Fruit fly (Drosophila melanogaster): ENCODE measurements around the gene SclA.

The SclA gene

dm6 chr2L:16859566-16859965 lies 21.8 kb downstream of the SclA start:
- TF ChIP-seq usp (GFP tag; optimal IDR thresholded peaks at IDR 0.05) (no peak), CG8478 (optimal IDR thresholded peaks at IDR 0.05) (no peak), EcR (GFP tag; optimal IDR thresholded peaks at IDR 0.05) (no peak), Dll (optimal IDR thresholded peaks at IDR 0.05) (no peak), pan (optimal IDR thresholded peaks at IDR 0.05) (no peak), psq (optimal IDR thresholded peaks at IDR 0.05) (no peak)

dm6 chr2L:16861126-16861525 lies 23.4 kb downstream of the SclA start, which contains the start of gene CG6012:
Gene CG6012 (minus strand): TSS chr2L:16861489.
- TF ChIP-seq EcR (GFP tag; optimal IDR thresholded peaks at IDR 0.05) (no peak), pan (optimal IDR thresholded peaks at IDR 0.05) (no peak), Dll (optimal IDR thresholded peaks at IDR 0.05) (no peak), usp (GFP tag; optimal IDR thresholded peaks at IDR 0.05) (no peak), CG8478 (optimal IDR thresholded peaks at IDR 0.05) (no peak), psq (optimal IDR thresholded peaks at IDR 0.05) (no peak)

DNA sequence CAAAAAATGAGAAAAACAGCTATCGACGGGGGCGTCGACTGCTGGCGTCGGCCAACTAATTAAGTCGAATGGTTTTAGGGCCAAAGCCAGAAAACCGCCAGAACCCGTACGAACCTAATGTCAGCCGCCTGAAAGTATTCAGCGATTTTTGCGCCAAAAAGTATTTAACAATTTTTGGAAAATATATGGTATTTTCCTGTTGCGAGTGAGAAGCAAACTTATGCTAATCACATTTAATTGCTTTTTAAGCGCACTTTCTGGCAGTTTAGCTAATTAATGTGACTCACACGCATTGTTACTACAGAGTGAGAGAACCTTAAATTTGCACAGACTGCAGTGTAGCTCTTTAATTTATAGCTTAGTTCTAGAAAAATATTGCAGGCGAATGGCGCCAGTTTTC lies 24.8 kb downstream of the SclA start:
- TF ChIP-seq psq (optimal IDR thresholded peaks at IDR 0.05) (no peak), EcR (GFP tag; optimal IDR thresholded peaks at IDR 0.05) (no peak), Dll (optimal IDR thresholded peaks at IDR 0.05) (no peak), CG8478 (optimal IDR thresholded peaks at IDR 0.05) (no peak), pan (optimal IDR thresholded peaks at IDR 0.05) (no peak), usp (GFP tag; optimal IDR thresholded peaks at IDR 0.05) (no peak)

dm6 chr2L:16868897-16869324 lies 31.1 kb downstream of the SclA start:
- TF ChIP-seq psq (optimal IDR thresholded peaks at IDR 0.05) = no peak
- no peak for TF ChIP-seq pan (optimal IDR thresholded peaks at IDR 0.05)
- no peak for TF ChIP-seq EcR (GFP tag; optimal IDR thresholded peaks at IDR 0.05)
- TF ChIP-seq Dll (optimal IDR thresholded peaks at IDR 0.05) = no peak
- TF ChIP-seq CG8478 (optimal IDR thresholded peaks at IDR 0.05) = no peak
- no peak for TF ChIP-seq usp (GFP tag; optimal IDR thresholded peaks at IDR 0.05)

- no peak for TF ChIP-seq Dll (optimal IDR thresholded peaks at IDR 0.05)
- TF ChIP-seq usp (GFP tag; optimal IDR thresholded peaks at IDR 0.05) = no peak
- no peak for TF ChIP-seq EcR (GFP tag; optimal IDR thresholded peaks at IDR 0.05)
- no peak for TF ChIP-seq pan (optimal IDR thresholded peaks at IDR 0.05)
- no peak for TF ChIP-seq CG8478 (optimal IDR thresholded peaks at IDR 0.05)
- no peak for TF ChIP-seq psq (optimal IDR thresholded peaks at IDR 0.05)
Observed at dm6 chr2L:16874924-16875323, 37.2 kb downstream of the SclA start.

DNA sequence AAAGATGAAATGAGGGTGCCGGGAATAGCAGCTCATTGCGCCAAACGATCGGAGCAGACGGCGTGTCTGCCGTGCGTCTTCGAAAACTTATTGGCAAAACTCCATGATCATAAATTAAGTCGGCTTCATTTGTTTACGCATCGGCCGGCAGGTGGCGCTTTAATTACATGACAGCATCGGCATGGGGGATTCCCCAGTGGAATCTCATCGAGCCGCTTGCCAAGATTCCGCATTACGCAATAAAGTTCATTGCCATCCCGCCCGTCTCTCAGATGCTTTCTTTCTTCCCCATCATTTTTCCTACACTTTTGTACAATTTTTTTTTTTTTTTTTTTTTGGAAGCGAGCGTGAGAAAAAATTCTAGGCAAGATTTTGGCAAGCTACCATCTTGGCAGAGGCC lies 38.8 kb downstream of the SclA start:
- TF ChIP-seq pan (optimal IDR thresholded peaks at IDR 0.05) (no peak), EcR (GFP tag; optimal IDR thresholded peaks at IDR 0.05) (no peak)

- TF ChIP-seq usp (GFP tag; optimal IDR thresholded peaks at IDR 0.05) (no peak), CG8478 (optimal IDR thresholded peaks at IDR 0.05) (no peak), pan (optimal IDR thresholded peaks at IDR 0.05) (no peak)
Observed at dm6 chr2L:16877678-16878077, 39.9 kb downstream of the SclA start.

- TF ChIP-seq usp (GFP tag; optimal IDR thresholded peaks at IDR 0.05) (no peak), Dll (optimal IDR thresholded peaks at IDR 0.05) (no peak), pan (optimal IDR thresholded peaks at IDR 0.05) (no peak), EcR (GFP tag; optimal IDR thresholded peaks at IDR 0.05) (no peak), CG8478 (optimal IDR thresholded peaks at IDR 0.05) (no peak), psq (optimal IDR thresholded peaks at IDR 0.05) (no peak)
Observed at dm6 chr2L:16879288-16879687, 41.5 kb downstream of the SclA start, which contains the start of the genes CG32832, CG31743 and CG34313. Gene CG32832 (minus strand): TSS chr2L:16879290. Gene CG31743 (plus strand): TSS chr2L:16879517. Gene CG34313 (plus strand): TSS chr2L:16879517.

DNA sequence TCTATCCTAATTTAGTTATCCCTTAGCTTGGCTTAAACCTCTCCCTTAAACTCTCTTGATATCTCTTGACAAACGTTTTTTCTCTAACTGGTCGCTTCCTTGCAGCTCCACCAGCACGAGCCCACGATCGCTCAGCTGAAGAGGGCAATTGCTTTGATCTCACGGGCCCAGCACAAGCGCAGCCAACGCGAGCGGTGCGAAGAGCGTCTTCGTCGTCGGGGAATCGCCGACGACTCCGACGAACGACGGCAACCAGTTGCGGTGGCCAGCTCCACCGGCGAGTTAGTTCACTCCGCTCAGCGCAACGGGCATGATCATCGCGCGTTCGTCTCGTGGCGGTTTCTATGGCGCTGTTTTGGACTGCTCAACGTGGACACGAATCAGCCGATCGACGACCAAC lies 43.2 kb downstream of the SclA start:
- TF ChIP-seq pan (optimal IDR thresholded peaks at IDR 0.05) = no peak
- TF ChIP-seq Dll (optimal IDR thresholded peaks at IDR 0.05) = no peak
- TF ChIP-seq usp (GFP tag; optimal IDR thresholded peaks at IDR 0.05) = no peak
- no peak for TF ChIP-seq psq (optimal IDR thresholded peaks at IDR 0.05)
- no peak for TF ChIP-seq EcR (GFP tag; optimal IDR thresholded peaks at IDR 0.05)
- no peak for TF ChIP-seq CG8478 (optimal IDR thresholded peaks at IDR 0.05)

dm6 chr2L:16882372-16882771 lies 44.6 kb downstream of the SclA start:
- TF ChIP-seq CG8478 (optimal IDR thresholded peaks at IDR 0.05) = no peak
- no peak for TF ChIP-seq pan (optimal IDR thresholded peaks at IDR 0.05)
- TF ChIP-seq Dll (optimal IDR thresholded peaks at IDR 0.05) = no peak
- TF ChIP-seq usp (GFP tag; optimal IDR thresholded peaks at IDR 0.05) = no peak
- no peak for TF ChIP-seq EcR (GFP tag; optimal IDR thresholded peaks at IDR 0.05)

DNA sequence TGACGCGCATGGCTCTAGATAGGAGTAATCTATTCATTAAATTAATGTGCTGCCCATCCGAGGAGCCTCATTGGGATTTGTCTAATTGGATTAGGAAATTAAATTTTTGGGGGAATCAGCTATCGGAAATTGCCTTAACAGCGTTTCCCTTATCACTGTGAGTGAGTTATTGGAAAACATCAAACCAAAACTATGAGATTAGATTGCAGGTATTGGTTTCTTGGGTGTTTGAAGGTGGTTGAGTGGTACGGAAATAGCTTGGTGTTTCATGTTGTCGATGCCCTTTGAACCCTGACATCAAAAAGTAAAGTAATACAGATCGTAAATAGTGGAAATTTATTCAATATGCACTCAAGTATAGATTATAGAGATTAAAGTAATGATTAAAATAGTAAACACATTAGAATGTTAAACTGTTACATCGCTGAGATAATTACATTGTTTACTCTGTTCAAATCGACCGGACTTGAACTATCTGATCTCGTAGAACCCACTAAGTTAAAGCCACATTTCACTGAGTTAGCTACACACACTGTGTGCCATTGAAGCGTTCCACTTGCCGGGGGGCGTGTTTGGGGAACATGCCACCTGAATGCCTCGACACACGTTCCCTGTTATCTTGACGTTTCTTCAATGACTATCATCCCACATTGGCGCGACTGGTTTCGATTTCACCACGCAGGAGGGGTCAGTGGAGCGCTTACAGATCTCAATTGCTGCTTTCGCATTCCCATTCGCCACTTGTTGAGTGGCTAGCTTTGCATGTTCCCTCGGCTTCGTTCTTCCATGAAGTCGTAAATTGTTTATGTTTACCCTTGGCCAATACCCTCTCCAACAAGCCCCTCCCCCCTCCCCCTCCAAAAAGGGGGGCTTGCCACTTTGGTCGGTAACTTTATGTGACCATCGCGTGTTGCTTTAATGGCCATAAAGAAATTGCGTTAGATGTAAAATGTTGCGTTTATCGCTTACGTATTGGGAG lies 45.4 kb downstream of the SclA start:
- no peak for TF ChIP-seq usp (GFP tag; optimal IDR thresholded peaks at IDR 0.05)
- no peak for TF ChIP-seq CG8478 (optimal IDR thresholded peaks at IDR 0.05)
- no peak for TF ChIP-seq Dll (optimal IDR thresholded peaks at IDR 0.05)
- no peak for TF ChIP-seq pan (optimal IDR thresholded peaks at IDR 0.05)
- TF ChIP-seq EcR (GFP tag; optimal IDR thresholded peaks at IDR 0.05) = no peak
- no peak for TF ChIP-seq psq (optimal IDR thresholded peaks at IDR 0.05)

- TF ChIP-seq psq (optimal IDR thresholded peaks at IDR 0.05) (no peak), EcR (GFP tag; optimal IDR thresholded peaks at IDR 0.05) (no peak), usp (GFP tag; optimal IDR thresholded peaks at IDR 0.05) (no peak), pan (optimal IDR thresholded peaks at IDR 0.05) (no peak), CG8478 (optimal IDR thresholded peaks at IDR 0.05) (no peak), Dll (optimal IDR thresholded peaks at IDR 0.05) (no peak)
Observed at dm6 chr2L:16884702-16885101, 46.9 kb downstream of the SclA start.
